Fruit fly (Drosophila melanogaster): ENCODE data around the gene daed.

Gene daed

DNA sequence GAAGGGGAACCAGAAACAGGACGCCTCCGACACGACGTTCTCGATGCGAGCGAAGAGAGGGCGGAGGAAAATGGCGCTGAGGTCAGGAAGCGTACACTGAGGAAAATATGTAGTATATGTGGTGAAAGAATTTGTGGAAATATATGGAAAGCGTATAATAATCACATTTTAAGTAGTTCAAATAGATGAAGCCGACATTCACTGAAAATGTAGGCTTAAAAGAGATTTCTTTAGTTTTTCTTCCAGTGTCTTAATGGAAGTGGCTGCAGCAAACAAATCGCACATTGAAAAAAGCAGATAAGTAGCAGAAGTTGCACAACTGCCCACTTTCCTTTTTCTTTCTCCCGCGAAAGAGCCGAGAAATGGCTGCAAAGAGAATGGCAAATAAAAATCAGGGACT, 33.5 kb upstream of the daed start (continued):
- TF ChIP-seq Sox14 (GFP tag; optimal IDR thresholded peaks at IDR 0.05), result no peak
- TF ChIP-seq OdsH (GFP tag; optimal IDR thresholded peaks at IDR 0.05), result peak; percentile 13
- no peak for TF ChIP-seq esn (GFP tag; optimal IDR thresholded peaks at IDR 0.05)
- TF ChIP-seq Sox15 (GFP tag; optimal IDR thresholded peaks at IDR 0.05), result no peak
- peak; percentile 10 for TF ChIP-seq Hr39 (GFP tag; optimal IDR thresholded peaks at IDR 0.05)
- 0 out of 3 replicates have a peak, but pooled peaks have one; percentile 25 for TF ChIP-seq eg (GFP tag; IDR thresholded peaks at IDR 0.05)
- no peak for TF ChIP-seq dac (GFP tag; optimal IDR thresholded peaks at IDR 0.05)
- TF ChIP-seq CG6163 (GFP tag; IDR thresholded peaks at IDR 0.05), result no peak
- TF ChIP-seq CG8119 (GFP tag; IDR thresholded peaks at IDR 0.05), result 0 out of 3 replicates have a peak, but pooled peaks have one; percentile 20
- no peak for TF ChIP-seq CG11762 (GFP tag; optimal IDR thresholded peaks at IDR 0.05; ENCODE audit: insufficient read depth)
- TF ChIP-seq CG3919 (GFP tag; optimal IDR thresholded peaks at IDR 0.05), result peak; percentile 25
- peak; percentile 9 for TF ChIP-seq Eip75B (GFP tag; optimal IDR thresholded peaks at IDR 0.05)
- TF ChIP-seq Smox (GFP tag; optimal IDR thresholded peaks at IDR 0.05), result no peak
- TF ChIP-seq Lpt (GFP tag; optimal IDR thresholded peaks at IDR 0.05), result no peak
- TF ChIP-seq CG7368 (GFP tag; optimal IDR thresholded peaks at IDR 0.05), result no peak
- TF ChIP-seq Ets96B (tag; optimal IDR thresholded peaks at IDR 0.05), result no peak

dm6 chr2L:2242783-2243182, 26.7 kb upstream of the daed start:
- no peak for TF ChIP-seq CG16779 (tag; optimal IDR thresholded peaks at IDR 0.05)
- no peak for TF ChIP-seq svp (GFP tag)
- no peak for TF ChIP-seq Met (GFP tag; optimal IDR thresholded peaks at IDR 0.05)
- TF ChIP-seq Blimp-1 (GFP tag; optimal IDR thresholded peaks at IDR 0.05), result no peak
- TF ChIP-seq Hr39 (GFP tag; optimal IDR thresholded peaks at IDR 0.05), result no peak
- TF ChIP-seq Ets21C (GFP tag; optimal IDR thresholded peaks at IDR 0.05), result no peak

- no peak for TF ChIP-seq Sox102F (GFP tag; optimal IDR thresholded peaks at IDR 0.05)
- TF ChIP-seq CG9139 (GFP tag; optimal IDR thresholded peaks at IDR 0.05), result no peak
- TF ChIP-seq Eip78C (GFP tag), result peak; percentile 64
- no peak for TF ChIP-seq net (GFP tag; optimal IDR thresholded peaks at IDR 0.05)
- no peak for TF ChIP-seq CG8119 (GFP tag; IDR thresholded peaks at IDR 0.05)
- TF ChIP-seq pdm3 (GFP tag; optimal IDR thresholded peaks at IDR 0.05), result no peak
- no peak for TF ChIP-seq CG31627 (GFP tag; optimal IDR thresholded peaks at IDR 0.05)
- no peak for TF ChIP-seq CG4318 (GFP tag; optimal IDR thresholded peaks at IDR 0.05)
- TF ChIP-seq eg (GFP tag; IDR thresholded peaks at IDR 0.05), result 0 out of 3 replicates have a peak, but pooled peaks have one; percentile 25
- peak; percentile 93 for TF ChIP-seq svp (GFP tag)
- TF ChIP-seq CG10631 (GFP tag; optimal IDR thresholded peaks at IDR 0.05), result no peak
- TF ChIP-seq acj6 (GFP tag; optimal IDR thresholded peaks at IDR 0.05), result no peak
- no peak for TF ChIP-seq CG16779 (tag; optimal IDR thresholded peaks at IDR 0.05)
- peak; percentile 44; the same call in 1 of the 3 replicates for TF ChIP-seq CG6163 (GFP tag; IDR thresholded peaks at IDR 0.05)
- TF ChIP-seq Sox15 (GFP tag; optimal IDR thresholded peaks at IDR 0.05), result no peak
- no peak for TF ChIP-seq CG11902 (GFP tag; optimal IDR thresholded peaks at IDR 0.05)
- no peak for TF ChIP-seq Eip75B (GFP tag; optimal IDR thresholded peaks at IDR 0.05)
- TF ChIP-seq CG7368 (GFP tag; optimal IDR thresholded peaks at IDR 0.05), result no peak
These were observed 26.0 kb upstream of the daed start, which contains the start of gene CG4267 for dm6 chr2L:2242139-2242538. CG4267 (plus strand) TSS chr2L:2242378.

dm6 chr2L:2240493-2240892, 24.4 kb upstream of the daed start, which contains the start of gene Tengl1:
Tengl1 (minus strand) TSS chr2L:2240593.
- TF ChIP-seq CG6163 (GFP tag; IDR thresholded peaks at IDR 0.05), result no peak
- TF ChIP-seq Smox (GFP tag; optimal IDR thresholded peaks at IDR 0.05), result no peak
- TF ChIP-seq CG6854 (GFP tag; optimal IDR thresholded peaks at IDR 0.05), result no peak
- TF ChIP-seq Ets96B (tag; optimal IDR thresholded peaks at IDR 0.05), result no peak
- no peak for TF ChIP-seq Hr38 (GFP tag; optimal IDR thresholded peaks at IDR 0.05)

dm6 chr2L:2239284-2239683, 23.2 kb upstream of the daed start, which contains the start of gene Tengl2:
Tengl2 (minus strand) TSS chr2L:2239384.
- TF ChIP-seq Lpt (GFP tag; optimal IDR thresholded peaks at IDR 0.05) (no peak), Eip75B (GFP tag; optimal IDR thresholded peaks at IDR 0.05) (no peak), Blimp-1 (GFP tag; optimal IDR thresholded peaks at IDR 0.05) (no peak), CG31627 (GFP tag; optimal IDR thresholded peaks at IDR 0.05) (no peak), CG6792 (GFP tag; optimal IDR thresholded peaks at IDR 0.05) (no peak), dac (GFP tag; optimal IDR thresholded peaks at IDR 0.05) (no peak), fd85E (GFP tag; optimal IDR thresholded peaks at IDR 0.05) (no peak), ss (GFP tag; optimal IDR thresholded peaks at IDR 0.05) (no peak), CG10669 (GFP tag; optimal IDR thresholded peaks at IDR 0.05) (no peak), Sox15 (GFP tag; optimal IDR thresholded peaks at IDR 0.05) (no peak), CG8632 (GFP tag; optimal IDR thresholded peaks at IDR 0.05) (no peak)
